Fruit fly (Drosophila melanogaster) whole organism, embryonic: ENCODE results near the gene CG31800.

Source experiments
- Antp ChIP-seq: fragments of 200-800 bp; sonication (Bioruptor generic); optimal IDR thresholded peaks from 3 replicates; lab custom pipeline; 2016; ENCODE audit warnings: missing biosample characterization, missing genetic modification characterization
- Bgb ChIP-seq: fragments of 200-800 bp; sonication (Bioruptor generic); IDR thresholded peaks from 2 replicates; pipeline ENCODE4 v1.3.6; 2022; ENCODE audit warnings: missing biosample characterization, missing genetic modification characterization; ENCODE audit not compliant: partially characterized antibody
- Blimp-1 ChIP-seq: fragments of 200-800 bp; sonication (Bioruptor generic); optimal IDR thresholded peaks from 3 replicates; lab custom pipeline; 2018; ENCODE audit warnings: missing biosample characterization, missing genetic modification characterization, mild to moderate bottlenecking, moderate library complexity, missing genetic modification reagents
- CG1024 ChIP-seq: fragments of 200-800 bp; sonication (Bioruptor generic); IDR thresholded peaks from 2 replicates; pipeline ENCODE4 v1.3.6; 2022; ENCODE audit warnings: missing biosample characterization, missing genetic modification characterization
- CG11696 ChIP-seq: fragments of 200-800 bp; sonication (Bioruptor generic); IDR thresholded peaks from 2 replicates; pipeline ENCODE4 v1.3.6; 2022; ENCODE audit warnings: missing biosample characterization, missing genetic modification characterization
- CG12104 ChIP-seq: fragments of 200-800 bp; sonication (Bioruptor generic); optimal IDR thresholded peaks from 3 replicates; lab custom pipeline; 2016; ENCODE audit warnings: missing biosample characterization, missing genetic modification characterization
- CG17385 ChIP-seq: fragments of 200-800 bp; sonication (Bioruptor generic); optimal IDR thresholded peaks from 3 replicates; lab custom pipeline; 2018; ENCODE audit warnings: missing biosample characterization, mild to moderate bottlenecking, missing genetic modification characterization
- CG2199 ChIP-seq: fragments of 200-800 bp; sonication (Bioruptor generic); IDR thresholded peaks from 3 replicates; pipeline ENCODE4 v1.3.6; 2022; ENCODE audit warnings: missing biosample characterization, missing genetic modification characterization
- CG32772 ChIP-seq: fragments of 200-800 bp; sonication (Bioruptor generic); IDR thresholded peaks from 2 replicates; pipeline ENCODE4 v1.3.6; 2022; ENCODE audit warnings: missing biosample characterization, missing genetic modification characterization
- CG4282 ChIP-seq: fragments of 200-800 bp; sonication (Bioruptor generic); optimal IDR thresholded peaks from 2 replicates; lab custom pipeline; 2016; ENCODE audit warnings: missing biosample characterization, missing genetic modification characterization
- CG4617 ChIP-seq: fragments of 200-800 bp; sonication (Bioruptor generic); optimal IDR thresholded peaks from 3 replicates; lab custom pipeline; 2016; ENCODE audit warnings: missing biosample characterization, missing genetic modification characterization, borderline replicate concordance
- CG8290 ChIP-seq, 3 experiments: fragments of 200-800 bp; sonication (Bioruptor generic); optimal IDR thresholded peaks; 2 replicates each; lab custom pipeline; 2016 to 2019; ENCODE audit warnings: missing biosample characterization in 3 of 3, missing genetic modification characterization in 3 of 3, mild to moderate bottlenecking in 2 of 3, moderate library complexity in 1 of 3
- CG8944 ChIP-seq: fragments of 200-800 bp; sonication (Bioruptor generic); optimal IDR thresholded peaks from 3 replicates; lab custom pipeline; 2016; ENCODE audit warnings: missing biosample characterization, missing genetic modification characterization
- CG9437 ChIP-seq: fragments of 200-800 bp; sonication (Bioruptor generic); optimal IDR thresholded peaks from 2 replicates; lab custom pipeline; 2018; ENCODE audit warnings: missing biosample characterization, mild to moderate bottlenecking, missing genetic modification characterization
- CG9797 ChIP-seq: fragments of 200-800 bp; sonication (Bioruptor generic); optimal IDR thresholded peaks from 3 replicates; lab custom pipeline; 2018; ENCODE audit warnings: missing biosample characterization, mild to moderate bottlenecking, missing genetic modification characterization
- CG9876 ChIP-seq: fragments of 200-800 bp; sonication (Bioruptor generic); optimal IDR thresholded peaks from 2 replicates; lab custom pipeline; 2016; ENCODE audit warnings: missing biosample characterization, missing genetic modification characterization
- Dad ChIP-seq: fragments of 200-800 bp; sonication (Bioruptor generic); optimal IDR thresholded peaks from 3 replicates; lab custom pipeline; 2016; ENCODE audit warnings: missing biosample characterization, missing genetic modification characterization
- Dfd ChIP-seq, 2 experiments: fragments of >200 bp; optimal IDR thresholded peaks; 2 replicates each; lab custom pipeline; 2017; ENCODE audit warnings: missing biosample characterization in 2 of 2, missing genetic modification characterization in 2 of 2
- Dref ChIP-seq: fragments of 200-800 bp; sonication (Bioruptor generic); IDR thresholded peaks from 2 replicates; pipeline ENCODE4 v1.3.6; 2022; ENCODE audit warnings: missing biosample characterization, missing genetic modification characterization
- Lpt ChIP-seq: fragments of >200 bp; optimal IDR thresholded peaks from 2 replicates; lab custom pipeline; 2018; ENCODE audit warnings: missing biosample characterization, missing genetic modification characterization
- Med ChIP-seq: fragments of 200-800 bp; sonication (Bioruptor generic); peaks from one replicate; lab custom pipeline; 2016; ENCODE audit warnings: missing biosample characterization, missing genetic modification characterization, mild to moderate bottlenecking, inconsistent platforms, moderate library complexity
- Mrtf ChIP-seq: fragments of 200-800 bp; sonication (Bioruptor generic); IDR thresholded peaks from 3 replicates; pipeline ENCODE4 v1.3.6; 2022; ENCODE audit warnings: missing biosample characterization, missing genetic modification characterization
- NC2α ChIP-seq: fragments of 200-800 bp; sonication (Bioruptor generic); optimal IDR thresholded peaks from 2 replicates; lab custom pipeline; 2016; ENCODE audit warnings: missing biosample characterization, missing genetic modification characterization
- NC2β ChIP-seq: fragments of 200-800 bp; sonication (Bioruptor generic); optimal IDR thresholded peaks from 2 replicates; lab custom pipeline; 2016; ENCODE audit warnings: missing biosample characterization, missing genetic modification characterization
- NK7.1 ChIP-seq: fragments of 200-800 bp; sonication (Bioruptor generic); optimal IDR thresholded peaks from 3 replicates; lab custom pipeline; 2016; ENCODE audit warnings: missing biosample characterization, missing genetic modification characterization
- Side ChIP-seq: fragments of 200-800 bp; sonication (Bioruptor generic); optimal IDR thresholded peaks from 2 replicates; lab custom pipeline; 2016; ENCODE audit warnings: missing biosample characterization, missing genetic modification characterization
- Six4 ChIP-seq: fragments of 200-800 bp; sonication (Bioruptor generic); optimal IDR thresholded peaks from 2 replicates; lab custom pipeline; 2016; ENCODE audit warnings: missing biosample characterization, missing genetic modification characterization
- az2 ChIP-seq: fragments of 200-800 bp; sonication (Bioruptor generic); optimal IDR thresholded peaks from 3 replicates; lab custom pipeline; 2016; ENCODE audit warnings: missing biosample characterization, missing genetic modification characterization
- bowl ChIP-seq: fragments of 200-800 bp; sonication (Bioruptor generic); IDR thresholded peaks from 2 replicates; pipeline ENCODE4 v1.3.6; 2022; ENCODE audit warnings: missing biosample characterization, missing genetic modification characterization
- crc ChIP-seq: fragments of 200-800 bp; sonication (Bioruptor generic); optimal IDR thresholded peaks from 2 replicates; lab custom pipeline; 2016; ENCODE audit warnings: missing biosample characterization, missing genetic modification characterization
- croc ChIP-seq: fragments of 200-800 bp; sonication (Bioruptor generic); conservative IDR thresholded peaks from 3 replicates; pipeline ENCODE4 v1.3.6; 2022; ENCODE audit warnings: missing biosample characterization, missing genetic modification characterization
- da ChIP-seq: fragments of 200-800 bp; sonication (Bioruptor generic); optimal IDR thresholded peaks from 2 replicates; lab custom pipeline; 2016; ENCODE audit warnings: missing biosample characterization, missing genetic modification characterization
- dan ChIP-seq: fragments of 200-800 bp; sonication (Bioruptor generic); IDR thresholded peaks from 2 replicates; pipeline ENCODE4 v1.3.6; 2022; ENCODE audit warnings: missing biosample characterization, missing genetic modification characterization
- dm ChIP-seq: fragments of 200-800 bp; sonication (Bioruptor generic); optimal IDR thresholded peaks from 3 replicates; lab custom pipeline; 2016; ENCODE audit warnings: missing biosample characterization, missing genetic modification characterization
- en ChIP-seq: fragments of 200-800 bp; sonication (Bioruptor generic); optimal IDR thresholded peaks from 2 replicates; lab custom pipeline; 2016; ENCODE audit warnings: missing biosample characterization, missing genetic modification characterization
- eve ChIP-seq, 2 experiments: fragments of >200 bp; optimal IDR thresholded peaks; 2 replicates each; lab custom pipeline; 2017; ENCODE audit warnings: missing biosample characterization in 2 of 2, missing genetic modification characterization in 2 of 2
- ftz-f1 ChIP-seq: fragments of 200-800 bp; sonication (Bioruptor generic); optimal IDR thresholded peaks from 2 replicates; lab custom pipeline; 2016; ENCODE audit warnings: missing biosample characterization, missing genetic modification characterization
- h ChIP-seq: fragments of >200 bp; optimal IDR thresholded peaks from 2 replicates; lab custom pipeline; 2017
- hbn ChIP-seq: fragments of 200-800 bp; sonication (Bioruptor generic); IDR thresholded peaks from 2 replicates; pipeline ENCODE4 v1.3.6; 2022; ENCODE audit warnings: missing biosample characterization, missing genetic modification characterization; ENCODE audit not compliant: partially characterized antibody
- jumu ChIP-seq: fragments of 200-800 bp; sonication (Bioruptor generic); optimal IDR thresholded peaks from 3 replicates; lab custom pipeline; 2016; ENCODE audit warnings: missing biosample characterization, missing genetic modification characterization
- lbe ChIP-seq: fragments of 200-800 bp; sonication (Bioruptor generic); optimal IDR thresholded peaks from 2 replicates; lab custom pipeline; 2016; ENCODE audit warnings: missing biosample characterization, mild to moderate bottlenecking, missing genetic modification characterization
- ranshi ChIP-seq: fragments of 200-800 bp; sonication (Bioruptor generic); IDR thresholded peaks from 2 replicates; pipeline ENCODE4 v1.3.6; 2022; ENCODE audit warnings: missing biosample characterization, missing genetic modification characterization
- rib ChIP-seq: fragments of 200-800 bp; sonication (Bioruptor generic); IDR thresholded peaks from 2 replicates; pipeline ENCODE4 v1.3.6; 2022; ENCODE audit warnings: missing biosample characterization, missing genetic modification characterization
- salm ChIP-seq: fragments of 200-800 bp; sonication (Bioruptor generic); optimal IDR thresholded peaks from 2 replicates; lab custom pipeline; 2018; ENCODE audit warnings: missing biosample characterization, mild to moderate bottlenecking, missing genetic modification characterization
- sens ChIP-seq: fragments of 200-800 bp; sonication (Bioruptor generic); peaks from one replicate; lab custom pipeline; 2016; ENCODE audit warnings: missing biosample characterization, missing genetic modification characterization
- sqz ChIP-seq: fragments of 200-800 bp; sonication (Bioruptor generic); optimal IDR thresholded peaks from 3 replicates; lab custom pipeline; 2018; ENCODE audit warnings: missing biosample characterization, mild to moderate bottlenecking, missing genetic modification characterization
- tin ChIP-seq: fragments of 200-800 bp; sonication (Bioruptor generic); optimal IDR thresholded peaks from 3 replicates; lab custom pipeline; 2016; ENCODE audit warnings: missing biosample characterization, missing genetic modification characterization
- trem ChIP-seq: fragments of 200-800 bp; optimal IDR thresholded peaks from 3 replicates; lab custom pipeline; 2019; ENCODE audit warnings: missing biosample characterization, mild to moderate bottlenecking, missing genetic modification characterization, moderate library complexity
- trh ChIP-seq: fragments of 200-800 bp; sonication (Bioruptor generic); optimal IDR thresholded peaks from 2 replicates; lab custom pipeline; 2016; ENCODE audit warnings: missing biosample characterization, missing genetic modification characterization
- ttk ChIP-seq: fragments of 200-800 bp; sonication (Bioruptor generic); IDR thresholded peaks from 2 replicates; pipeline ENCODE4 v2.1.2; 2022; ENCODE audit warnings: missing biosample characterization, missing genetic modification characterization
- zen ChIP-seq: fragments of 200-800 bp; sonication (Bioruptor generic); optimal IDR thresholded peaks from 3 replicates; lab custom pipeline; 2018; ENCODE audit warnings: missing biosample characterization, mild to moderate bottlenecking, missing genetic modification characterization, moderate library complexity

CG31800 gene

dm6 chr2L:19011895-19012645, 22.3 kb downstream of the CG31800 start (continued):
- TF ChIP-seq Med (GFP tag; lab: Kevin White, UChicago) (peak; percentile 98), NC2β (peak; percentile 56), sqz (GFP tag; lab: Kevin White, UChicago) (peak; percentile 12), bowl (peak; percentile 63; the same call in 1 of the 2 replicates), da (GFP tag; lab: Kevin White, UChicago) (no peak), CG9876 (peak; percentile 62), NC2α (GFP tag; lab: Kevin White, UChicago) (peak; percentile 46), CG12104 (peak; percentile 18), Blimp-1 (peak; percentile 67), salm (tag; lab: Kevin White, UChicago) (peak; percentile 51), dm (GFP tag; lab: Kevin White, UChicago) (peak; percentile 54), CG8290 (GFP tag; optimal IDR thresholded peaks at IDR 0.05; lab: Kevin White, UChicago) (no peak), CG8290 (tag; optimal IDR thresholded peaks at IDR 0.05; lab: Kevin White, UChicago) (peak in 1 of 2 experiments; percentile 93), CG2199 (GFP tag; lab: Robert Waterston, UW) (0 out of 3 replicates have a peak, but pooled peaks have one; percentile 52), CG9797 (no peak), Lpt (no peak), CG1024 (GFP tag; lab: Robert Waterston, UW) (peak; percentile 73), Antp (GFP tag; lab: Kevin White, UChicago) (peak; percentile 86), Six4 (GFP tag; lab: Kevin White, UChicago) (peak; percentile 47), ranshi (GFP tag; lab: Robert Waterston, UW) (peak; percentile 81), croc (GFP tag; lab: Robert Waterston, UW) (peak; percentile 71), Dref (GFP tag; lab: Robert Waterston, UW) (no peak), CG11696 (GFP tag; lab: Robert Waterston, UW) (0 out of 2 replicates have a peak, but pooled peaks have one; percentile 32), ttk (GFP tag; lab: Robert Waterston, UW) (peak; percentile 86), zen (tag; lab: Kevin White, UChicago) (peak; percentile 5), Mrtf (peak; percentile 67), eve (GFP tag; optimal IDR thresholded peaks at IDR 0.05; lab: Kevin White, UChicago) (no peak), h (lab: Kevin White, UChicago) (no peak), az2 (peak; percentile 72), CG32772 (peak; percentile 87), ftz-f1 (GFP tag; lab: Kevin White, UChicago) (no peak), Dfd (GFP tag; optimal IDR thresholded peaks at IDR 0.05; lab: Kevin White, UChicago) (no peak), tin (GFP tag; lab: Kevin White, UChicago) (peak; percentile 69), crc (GFP tag; lab: Kevin White, UChicago) (peak; percentile 60), Bgb (GFP tag; lab: Robert Waterston, UW) (peak; percentile 21; the same call in 1 of the 2 replicates), lbe (no peak), CG17385 (GFP tag; lab: Kevin White, UChicago) (peak; percentile 79), hbn (GFP tag; lab: Robert Waterston, UW) (no peak), dan (no peak), sens (GFP tag; lab: Kevin White, UChicago) (peak; percentile 95), jumu (GFP tag; lab: Kevin White, UChicago) (peak; percentile 84), rib (no peak), trem (tag; lab: Kevin White, UChicago) (peak; percentile 36), CG4282 (no peak), CG9437 (GFP tag; lab: Kevin White, UChicago) (peak; percentile 65), Dad (GFP tag; lab: Kevin White, UChicago) (peak; percentile 67), NK7.1 (peak; percentile 56), CG8944 (GFP tag; lab: Kevin White, UChicago) (peak; percentile 81), CG4617 (GFP tag; lab: Kevin White, UChicago) (peak; percentile 49), en (GFP tag; lab: Kevin White, UChicago) (no peak), trh (GFP tag; lab: Kevin White, UChicago) (no peak), Side (GFP tag; lab: Kevin White, UChicago) (peak; percentile 80)
